Fruit fly (Drosophila melanogaster) whole organism, wandering third instar larva: ENCODE results near the gene MED6.

ENCODE experiments used
- CG32264 ChIP-seq: fragments of 200-800 bp; sonication (Bioruptor generic); optimal IDR thresholded peaks from 2 replicates; lab custom pipeline; 2016; ENCODE audit warnings: missing biosample characterization, missing genetic modification characterization
- GATAd ChIP-seq: sonication (Bioruptor generic); optimal IDR thresholded peaks from 2 replicates; lab custom pipeline; 2016; ENCODE audit warnings: missing biosample characterization, missing genetic modification characterization
- Hnf4 ChIP-seq: fragments of 200-800 bp; sonication (Bioruptor generic); optimal IDR thresholded peaks from 2 replicates; lab custom pipeline; 2016; ENCODE audit warnings: missing biosample characterization, mild to moderate bottlenecking, missing genetic modification characterization
- Hr78 ChIP-seq: fragments of >200 bp; optimal IDR thresholded peaks from 2 replicates; lab custom pipeline; 2017; ENCODE audit warnings: missing biosample characterization, missing genetic modification characterization
- Myc ChIP-seq: fragments of >200 bp; optimal IDR thresholded peaks from 2 replicates; lab custom pipeline; 2017
- OdsH ChIP-seq: fragments of 200-800 bp; sonication (Bioruptor generic); optimal IDR thresholded peaks from 2 replicates; lab custom pipeline; 2016; ENCODE audit warnings: missing biosample characterization, mild to moderate bottlenecking, missing genetic modification characterization
- brk ChIP-seq: fragments of 200-800 bp; sonication (Bioruptor generic); optimal IDR thresholded peaks from 2 replicates; lab custom pipeline; 2016; ENCODE audit warnings: missing biosample characterization, mild to moderate bottlenecking, missing genetic modification characterization
- dmrt93B ChIP-seq: fragments of 200-800 bp; sonication (Bioruptor generic); optimal IDR thresholded peaks from 2 replicates; lab custom pipeline; 2018; ENCODE audit warnings: missing biosample characterization, mild to moderate bottlenecking, missing genetic modification characterization
- h ChIP-seq: fragments of 200-800 bp; sonication (Bioruptor generic); optimal IDR thresholded peaks from 3 replicates; lab custom pipeline; 2016; ENCODE audit warnings: missing biosample characterization, mild to moderate bottlenecking, missing genetic modification characterization
- lola ChIP-seq: fragments of >200 bp; optimal IDR thresholded peaks from 2 replicates; lab custom pipeline; 2017; ENCODE audit warnings: missing biosample characterization, missing genetic modification characterization
- pan ChIP-seq: fragments of >200 bp; optimal IDR thresholded peaks from 2 replicates; lab custom pipeline; 2017
- psq ChIP-seq: fragments of 200-800 bp; sonication (Bioruptor generic); optimal IDR thresholded peaks from 3 replicates; lab custom pipeline; 2017; ENCODE audit warnings: missing biosample characterization, mild to moderate bottlenecking, missing genetic modification characterization, moderate library complexity
- sv ChIP-seq: fragments of 200-800 bp; sonication (Bioruptor generic); optimal IDR thresholded peaks from 3 replicates; lab custom pipeline; 2016; ENCODE audit warnings: missing biosample characterization, missing genetic modification characterization
- woc ChIP-seq: sonication (Bioruptor generic); optimal IDR thresholded peaks from 2 replicates; lab custom pipeline; 2016; ENCODE audit warnings: missing biosample characterization, mild to moderate bottlenecking, missing genetic modification characterization

- TF ChIP-seq OdsH (GFP tag; lab: Kevin White, UChicago) (peak; percentile 98), psq (GFP tag; lab: Kevin White, UChicago) (peak; percentile 94), Hnf4 (peak; percentile 98), brk (no peak), CG32264 (GFP tag; lab: Kevin White, UChicago) (peak; percentile 92), sv (GFP tag; lab: Kevin White, UChicago) (peak; percentile 91), lola (no peak), GATAd (GFP tag; lab: Kevin White, UChicago) (peak; percentile 86), Hr78 (GFP tag; lab: Kevin White, UChicago) (no peak), Myc (lab: Kevin White, UChicago) (no peak), woc (GFP tag; lab: Kevin White, UChicago) (peak; percentile 97), h (peak; percentile 99), pan (lab: Kevin White, UChicago) (no peak), dmrt93B (GFP tag; lab: Kevin White, UChicago) (peak; percentile 82)
Measured at dm6 chr3R:9771519-9771972, 2.8 kb upstream of the MED6 start, which contains the start of gene CG9471.
